Worm (Caenorhabditis elegans) whole organism, L4 larva: ENCODE results near the gene sprr-2.

Source experiments
- duxl-1 ChIP-seq: sonication (generic microtip); optimal IDR thresholded peaks from 2 replicates; lab custom pipeline; 2016; ENCODE audit warnings: mild to moderate bottlenecking, missing genetic modification characterization, moderate library complexity, missing compliant biosample characterization; ENCODE audit not compliant: poor library complexity
- fos-1 ChIP-seq: fragments of 150-350 bp; optimal IDR thresholded peaks from 2 replicates; lab custom pipeline; 2014; ENCODE audit warnings: missing biosample characterization, missing genetic modification characterization
- lsy-2 ChIP-seq, 2 experiments: fragments of 150-350 bp in 1 of 2; sonication (generic microtip) in 1 of 2; optimal IDR thresholded peaks; 2 replicates each; lab custom pipeline; 2014 to 2017; ENCODE audit warnings: missing biosample characterization in 2 of 2, missing genetic modification characterization in 2 of 2
- skn-1 ChIP-seq: fragments of 150-350 bp; optimal IDR thresholded peaks from 2 replicates; lab custom pipeline; 2014; ENCODE audit warnings: missing biosample characterization, missing genetic modification characterization
- unc-62 ChIP-seq, 3 experiments: fragments of 150-350 bp in 1 of 3; sonication (generic microtip); optimal IDR thresholded peaks in 2 of 3; peaks in 1 of 3; 1 replicate in 1 of 3; 2 replicates in 2 of 3; lab custom pipeline; 2014 to 2017; ENCODE audit warnings: missing biosample characterization in 3 of 3, missing genetic modification characterization in 3 of 3, missing genetic modification reagents in 3 of 3, missing genotype in 1 of 3

- TF ChIP-seq fos-1 (tag; lab: Kevin White, UChicago) (no peak), duxl-1 (tag; lab: Kevin White, UChicago) (no peak), skn-1 (tag; lab: Kevin White, UChicago) (no peak), lsy-2 (tag; optimal IDR thresholded peaks at IDR 0.05; lab: Kevin White, UChicago) (no peak), unc-62 (GFP tag; optimal IDR thresholded peaks at IDR 0.05 in 1 of 2; lab: Kevin White, UChicago) (peak in 1 of 2 experiments; percentile 67), unc-62 (tag; optimal IDR thresholded peaks at IDR 0.05; lab: Kevin White, UChicago) (no peak)
These were observed 9.7 kb upstream of the sprr-2 start for ce11 chrX:14783434-14784142.
